Worm (Caenorhabditis elegans) whole organism, young adult: Measurements from ENCODE around the gene C53A3.1.

ENCODE experiments used
- B0336.3 ChIP-seq: fragments of 200-800 bp; sonication (Bioruptor generic); IDR thresholded peaks from 2 replicates; pipeline ENCODE4 v1.3.6; 2022; ENCODE audit warnings: missing genetic modification characterization, missing compliant biosample characterization
- C06A6.2 ChIP-seq: fragments of 200-800 bp; sonication (Bioruptor generic); conservative IDR thresholded peaks from 2 replicates; pipeline ENCODE4 v1.3.6; 2022; ENCODE audit warnings: missing genetic modification characterization, missing compliant biosample characterization
- C17E4.6 ChIP-seq: fragments of 200-800 bp; sonication (Bioruptor generic); IDR thresholded peaks from 2 replicates; pipeline ENCODE4 v1.3.6; 2022; ENCODE audit warnings: missing genetic modification reagents, missing genetic modification characterization, missing compliant biosample characterization
- D2030.7 ChIP-seq: fragments of 200-800 bp; sonication (Bioruptor generic); IDR thresholded peaks from 2 replicates; pipeline ENCODE4 v1.3.6; 2022; ENCODE audit warnings: missing genetic modification reagents, missing genetic modification characterization, missing compliant biosample characterization
- F10E7.11 ChIP-seq: sonication (generic microtip); optimal IDR thresholded peaks from 2 replicates; lab custom pipeline; 2017; ENCODE audit warnings: mild to moderate bottlenecking, missing genetic modification characterization, moderate library complexity, missing compliant biosample characterization
- F22D6.2 ChIP-seq: sonication (generic microtip); optimal IDR thresholded peaks from 2 replicates; lab custom pipeline; 2016; ENCODE audit warnings: mild to moderate bottlenecking, missing genetic modification characterization, missing compliant biosample characterization
- F23B12.7 ChIP-seq: sonication (generic microtip); optimal IDR thresholded peaks from 2 replicates; lab custom pipeline; 2017; ENCODE audit warnings: missing genetic modification characterization, mild to moderate bottlenecking, missing compliant biosample characterization, antibody characterized with exemption, moderate library complexity; ENCODE audit not compliant: insufficient read depth
- F55B11.4 ChIP-seq: sonication (generic microtip); optimal IDR thresholded peaks from 2 replicates; lab custom pipeline; 2016; ENCODE audit warnings: missing compliant biosample characterization, missing genetic modification characterization, borderline replicate concordance; ENCODE audit not compliant: insufficient read depth
- F57C9.4 ChIP-seq: sonication (generic microtip); optimal IDR thresholded peaks from 2 replicates; lab custom pipeline; 2017; ENCODE audit warnings: mild to moderate bottlenecking, missing genetic modification characterization, missing compliant biosample characterization
- K11D2.4 ChIP-seq: fragments of 200-800 bp; sonication (Bioruptor generic); IDR thresholded peaks from 2 replicates; pipeline ENCODE4 v1.3.6; 2022; ENCODE audit warnings: missing genetic modification reagents, missing genetic modification characterization, missing compliant biosample characterization
- T07F8.4 ChIP-seq: sonication (generic microtip); optimal IDR thresholded peaks from 2 replicates; lab custom pipeline; 2016; ENCODE audit warnings: mild to moderate bottlenecking, missing genetic modification characterization, moderate library complexity, missing compliant biosample characterization
- Y53G8AR.9 ChIP-seq: fragments of 200-800 bp; sonication (Bioruptor generic); conservative IDR thresholded peaks from 2 replicates; pipeline ENCODE4 v1.3.6; 2022; ENCODE audit warnings: missing genetic modification reagents, missing genetic modification characterization, missing compliant biosample characterization
- Y67H2A.10 ChIP-seq: fragments of 200-800 bp; sonication (Bioruptor generic); conservative IDR thresholded peaks from 2 replicates; pipeline ENCODE4 v1.3.6; 2022; ENCODE audit warnings: missing genetic modification reagents, missing genetic modification characterization, missing compliant biosample characterization
- ama-1 ChIP-seq, 3 experiments: fragments of 150-350 bp in 1 of 3; sonication (generic microtip) in 2 of 3; optimal IDR thresholded peaks; 2 replicates each; lab custom pipeline; 2014 to 2018; ENCODE audit warnings: missing biosample characterization in 2 of 3, missing genetic modification characterization in 2 of 3, missing genetic modification reagents in 2 of 3
- aptf-2 ChIP-seq: fragments of 200-800 bp; sonication (Bioruptor generic); conservative IDR thresholded peaks from 2 replicates; pipeline ENCODE4 v1.3.6; 2022; ENCODE audit warnings: missing genetic modification reagents, missing genetic modification characterization, missing compliant biosample characterization
- aptf-3 ChIP-seq: fragments of 200-800 bp; sonication (Bioruptor generic); IDR thresholded peaks from 2 replicates; pipeline ENCODE4 v1.3.6; 2022; ENCODE audit warnings: missing genetic modification characterization, missing compliant biosample characterization
- atf-7 ChIP-seq: sonication (generic microtip); optimal IDR thresholded peaks from 2 replicates; lab custom pipeline; 2017; ENCODE audit warnings: mild to moderate bottlenecking, missing genetic modification characterization, missing compliant biosample characterization
- athp-1 ChIP-seq: sonication (generic microtip); optimal IDR thresholded peaks from 2 replicates; lab custom pipeline; 2017; ENCODE audit warnings: mild to moderate bottlenecking, missing genetic modification characterization, missing compliant biosample characterization
- ccch-3 ChIP-seq: fragments of 200-800 bp; sonication (Bioruptor generic); optimal IDR thresholded peaks from 2 replicates; lab custom pipeline; 2018; ENCODE audit warnings: mild to moderate bottlenecking, missing genetic modification characterization, missing compliant biosample characterization
- cebp-1 ChIP-seq, 2 experiments: fragments of 200-800 bp in 1 of 2; sonication (Bioruptor generic) in 1 of 2; sonication (generic microtip) in 1 of 2; IDR thresholded peaks in 1 of 2; optimal IDR thresholded peaks in 1 of 2; 2 replicates each; pipeline versions ENCODE4 v1.3.6 to Lab custom; 2017 to 2022; ENCODE audit warnings: missing compliant biosample characterization in 2 of 2, missing genetic modification characterization in 2 of 2, mild to moderate bottlenecking in 1 of 2, missing genetic modification reagents in 1 of 2, moderate library complexity in 1 of 2
- ceh-40 ChIP-seq: fragments of 200-800 bp; sonication (Bioruptor generic); IDR thresholded peaks from 2 replicates; pipeline ENCODE4 v1.3.6; 2022; ENCODE audit warnings: missing genetic modification characterization, missing compliant biosample characterization
- ceh-58 ChIP-seq: fragments of 200-800 bp; sonication (Bioruptor generic); IDR thresholded peaks from 2 replicates; pipeline ENCODE4 v1.3.6; 2022; ENCODE audit warnings: missing genetic modification characterization, missing compliant biosample characterization
- ceh-91 ChIP-seq: fragments of 200-800 bp; sonication (Bioruptor generic); IDR thresholded peaks from 2 replicates; pipeline ENCODE4 v1.3.6; 2022; ENCODE audit warnings: missing genetic modification reagents, missing genetic modification characterization, missing compliant biosample characterization
- dox-1 ChIP-seq: fragments of 200-800 bp; sonication (Bioruptor generic); IDR thresholded peaks from 2 replicates; pipeline ENCODE4 v1.3.6; 2022; ENCODE audit warnings: missing genetic modification reagents, missing genetic modification characterization, missing compliant biosample characterization
- efl-1 ChIP-seq: fragments of 150-350 bp; optimal IDR thresholded peaks from 2 replicates; lab custom pipeline; 2014; ENCODE audit warnings: missing biosample characterization, missing genetic modification reagents, missing genetic modification characterization
- egl-18 ChIP-seq: fragments of 200-800 bp; sonication (Bioruptor generic); IDR thresholded peaks from 2 replicates; pipeline ENCODE4 v1.3.6; 2022; ENCODE audit warnings: missing genetic modification reagents, missing genetic modification characterization, missing compliant biosample characterization
- egrh-3 ChIP-seq: fragments of 200-800 bp; sonication (Bioruptor generic); IDR thresholded peaks from 2 replicates; pipeline ENCODE4 v1.3.6; 2022; ENCODE audit warnings: missing genetic modification reagents, missing genetic modification characterization, missing compliant biosample characterization
- ets-4 ChIP-seq: fragments of 200-800 bp; sonication (Bioruptor generic); optimal IDR thresholded peaks from 2 replicates; lab custom pipeline; 2018; ENCODE audit warnings: mild to moderate bottlenecking, missing genetic modification characterization, missing compliant biosample characterization
- fkh-3 ChIP-seq: sonication (generic microtip); optimal IDR thresholded peaks from 2 replicates; lab custom pipeline; 2016; ENCODE audit warnings: mild to moderate bottlenecking, missing genetic modification characterization, missing compliant biosample characterization
- him-1 ChIP-seq: sonication (generic microtip); optimal IDR thresholded peaks from 2 replicates; lab custom pipeline; 2016; ENCODE audit warnings: missing genotype, missing genetic modification reagents, missing genetic modification characterization, missing compliant biosample characterization
- hlh-12 ChIP-seq: sonication (generic microtip); optimal IDR thresholded peaks from 2 replicates; lab custom pipeline; 2016; ENCODE audit warnings: missing genetic modification characterization, missing compliant biosample characterization
- hsf-1 ChIP-seq: fragments of 200-800 bp; sonication (Bioruptor generic); IDR thresholded peaks from 2 replicates; pipeline ENCODE4 v1.3.6; 2022; ENCODE audit warnings: missing genetic modification reagents, missing genetic modification characterization, missing compliant biosample characterization
- let-607 ChIP-seq, 2 experiments: fragments of 200-800 bp in 1 of 2; sonication (Bioruptor generic) in 1 of 2; sonication (generic microtip) in 1 of 2; optimal IDR thresholded peaks; 2 replicates each; lab custom pipeline; 2016 to 2018; ENCODE audit warnings: mild to moderate bottlenecking in 2 of 2, missing compliant biosample characterization in 2 of 2, missing genetic modification characterization in 2 of 2, moderate library complexity in 2 of 2, missing genotype in 1 of 2
- lin-26 ChIP-seq: fragments of 200-800 bp; sonication (Bioruptor generic); IDR thresholded peaks from 2 replicates; pipeline ENCODE4 v1.3.6; 2022; ENCODE audit warnings: missing genetic modification reagents, missing genetic modification characterization, missing compliant biosample characterization
- lin-35 ChIP-seq, 3 experiments: fragments of 150-350 bp in 2 of 3; sonication (generic microtip) in 1 of 3; optimal IDR thresholded peaks; 2 replicates each; lab custom pipeline; 2014 to 2018; ENCODE audit warnings: missing biosample characterization in 3 of 3, missing genetic modification characterization in 3 of 3, missing genetic modification reagents in 3 of 3
- madf-3 ChIP-seq: fragments of 200-800 bp; sonication (Bioruptor generic); IDR thresholded peaks from 2 replicates; pipeline ENCODE4 v1.3.6; 2022; ENCODE audit warnings: missing genetic modification reagents, missing genetic modification characterization, missing compliant biosample characterization
- madf-6 ChIP-seq: fragments of 200-800 bp; sonication (Bioruptor generic); IDR thresholded peaks from 2 replicates; pipeline ENCODE4 v1.3.6; 2022; ENCODE audit warnings: missing genetic modification reagents, missing genetic modification characterization, missing compliant biosample characterization
- mes-4 ChIP-seq: sonication (generic microtip); optimal IDR thresholded peaks from 2 replicates; lab custom pipeline; 2016; ENCODE audit warnings: missing genotype, missing genetic modification characterization, missing compliant biosample characterization
- mxl-1 ChIP-seq: sonication (generic microtip); optimal IDR thresholded peaks from 2 replicates; lab custom pipeline; 2016; ENCODE audit warnings: missing genetic modification characterization, missing compliant biosample characterization
- nhr-120 ChIP-seq: fragments of 200-800 bp; sonication (Bioruptor generic); IDR thresholded peaks from 2 replicates; pipeline ENCODE4 v1.3.6; 2022; ENCODE audit warnings: missing genetic modification characterization, missing compliant biosample characterization
- repo-1 ChIP-seq: sonication (generic microtip); optimal IDR thresholded peaks from 2 replicates; lab custom pipeline; 2017; ENCODE audit warnings: mild to moderate bottlenecking, missing genetic modification characterization, missing compliant biosample characterization
- snpc-1.3 ChIP-seq: sonication (generic microtip); optimal IDR thresholded peaks from 2 replicates; lab custom pipeline; 2017; ENCODE audit warnings: missing genetic modification characterization, mild to moderate bottlenecking, missing compliant biosample characterization, antibody characterized with exemption, moderate library complexity, missing genotype, missing genetic modification reagents; ENCODE audit not compliant: insufficient read depth
- tlf-1 ChIP-seq: fragments of 200-800 bp; sonication (Bioruptor generic); optimal IDR thresholded peaks from 2 replicates; lab custom pipeline; 2018; ENCODE audit warnings: mild to moderate bottlenecking, missing genetic modification characterization, missing compliant biosample characterization
- xnd-1 ChIP-seq: sonication (generic microtip); optimal IDR thresholded peaks from 2 replicates; lab custom pipeline; 2016; ENCODE audit warnings: missing genotype, missing genetic modification reagents, missing genetic modification characterization, missing compliant biosample characterization
- zfh-2 ChIP-seq: fragments of 200-800 bp; sonication (Bioruptor generic); conservative IDR thresholded peaks from 2 replicates; pipeline ENCODE4 v1.3.6; 2022; ENCODE audit warnings: missing genetic modification reagents, missing genetic modification characterization, missing compliant biosample characterization
- ztf-26 ChIP-seq: sonication (generic microtip); optimal IDR thresholded peaks from 2 replicates; lab custom pipeline; 2017; ENCODE audit warnings: missing genetic modification characterization, missing compliant biosample characterization
- ztf-6 ChIP-seq: fragments of 200-800 bp; sonication (Bioruptor generic); IDR thresholded peaks from 2 replicates; pipeline ENCODE4 v1.3.6; 2022; ENCODE audit warnings: missing genetic modification reagents, missing genetic modification characterization, missing compliant biosample characterization

C53A3.1 gene

ce11 chrV:5717237-5717935, 42.6 kb downstream of the C53A3.1 start, which contains the start of gene rga-3 (continued):
- TF ChIP-seq Y53G8AR.9 (GFP tag; lab: Robert Waterston, UW) (peak; percentile 66; the same call in 1 of the 2 replicates), ama-1 (optimal IDR thresholded peaks at IDR 0.05; lab: Kevin White, UChicago) (no peak), ama-1 (GFP tag; optimal IDR thresholded peaks at IDR 0.05; lab: Kevin White, UChicago) (peak in 1 of 2 experiments; percentile 10), F57C9.4 (tag; lab: Kevin White, UChicago) (no peak), Y67H2A.10 (GFP tag; lab: Robert Waterston, UW) (0 out of 2 replicates have a peak, but pooled peaks have one; percentile 23), F23B12.7 (tag; lab: Kevin White, UChicago) (peak; percentile 49), athp-1 (tag; lab: Kevin White, UChicago) (peak; percentile 77), egl-18 (GFP tag; lab: Robert Waterston, UW) (no peak), C17E4.6 (GFP tag; lab: Robert Waterston, UW) (peak; percentile 79), aptf-3 (no peak), egrh-3 (GFP tag; lab: Robert Waterston, UW) (0 out of 2 replicates have a peak, but pooled peaks have one; percentile 7), zfh-2 (GFP tag; lab: Robert Waterston, UW) (no peak), T07F8.4 (tag; lab: Kevin White, UChicago) (no peak), B0336.3 (GFP tag; lab: Robert Waterston, UW) (peak; percentile 85), nhr-120 (GFP tag; lab: Robert Waterston, UW) (no peak), dox-1 (GFP tag; lab: Robert Waterston, UW) (peak; percentile 91), ets-4 (GFP tag; lab: Kevin White, UChicago) (no peak), efl-1 (GFP tag; lab: Kevin White, UChicago) (peak; percentile 97), K11D2.4 (GFP tag; lab: Robert Waterston, UW) (no peak), F22D6.2 (tag; lab: Kevin White, UChicago) (no peak), fkh-3 (no peak), xnd-1 (tag; lab: Kevin White, UChicago) (peak; percentile 97), ztf-6 (GFP tag; lab: Robert Waterston, UW) (no peak), ceh-40 (no peak), F55B11.4 (tag; lab: Kevin White, UChicago) (no peak), hlh-12 (tag; lab: Kevin White, UChicago) (no peak), F10E7.11 (tag; lab: Kevin White, UChicago) (no peak), lin-35 (GFP tag; optimal IDR thresholded peaks at IDR 0.05; lab: Kevin White, UChicago) (peak in 2 of 3 experiments; percentile 41 to 78), tlf-1 (peak; percentile 91), ceh-91 (GFP tag; lab: Robert Waterston, UW) (peak; percentile 99), hsf-1 (GFP tag; lab: Robert Waterston, UW) (peak; percentile 82), snpc-1.3 (tag; lab: Kevin White, UChicago) (peak; percentile 93), mes-4 (tag; lab: Kevin White, UChicago) (no peak), let-607 (tag; optimal IDR thresholded peaks at IDR 0.05; lab: Kevin White, UChicago) (no peak), ccch-3 (GFP tag; lab: Kevin White, UChicago) (no peak), madf-3 (GFP tag; lab: Robert Waterston, UW) (peak; percentile 91), D2030.7 (GFP tag; lab: Robert Waterston, UW) (peak; percentile 98), him-1 (tag; lab: Kevin White, UChicago) (peak; percentile 91), lin-26 (GFP tag; lab: Robert Waterston, UW) (no peak), aptf-2 (GFP tag; lab: Robert Waterston, UW) (no peak), cebp-1 (GFP tag; IDR thresholded peaks at IDR 0.05; lab: Robert Waterston, UW) (no peak), cebp-1 (tag; optimal IDR thresholded peaks at IDR 0.05; lab: Kevin White, UChicago) (peak; percentile 8), mxl-1 (tag; lab: Kevin White, UChicago) (no peak), ceh-58 (GFP tag; lab: Robert Waterston, UW) (no peak), repo-1 (tag; lab: Kevin White, UChicago) (no peak), C06A6.2 (GFP tag; lab: Robert Waterston, UW) (no peak), madf-6 (GFP tag; lab: Robert Waterston, UW) (peak; percentile 99), atf-7 (tag; lab: Kevin White, UChicago) (no peak), ztf-26 (no peak)
